Worm (Caenorhabditis elegans) whole organism, L1 larva: ENCODE measurements around the gene C48B4.13.

Experiments
- C16A3.4 ChIP-seq: fragments of 150-350 bp; optimal IDR thresholded peaks from 2 replicates; lab custom pipeline; 2014; ENCODE audit warnings: missing biosample characterization, missing genetic modification characterization
- C34B4.2 ChIP-seq: sonication (generic microtip); optimal IDR thresholded peaks from 2 replicates; lab custom pipeline; 2017; ENCODE audit warnings: mild to moderate bottlenecking, missing genetic modification characterization, missing compliant biosample characterization
- F16B12.6 ChIP-seq: fragments of 150-350 bp; optimal IDR thresholded peaks from 2 replicates; lab custom pipeline; 2014; ENCODE audit warnings: missing biosample characterization, missing genetic modification characterization
- aha-1 ChIP-seq: fragments of 150-350 bp; optimal IDR thresholded peaks from 2 replicates; lab custom pipeline; 2014; ENCODE audit warnings: missing biosample characterization, missing genetic modification characterization
- alr-1 ChIP-seq: fragments of 200-800 bp; sonication (Bioruptor generic); optimal IDR thresholded peaks from 2 replicates; lab custom pipeline; 2018; ENCODE audit warnings: borderline replicate concordance, mild to moderate bottlenecking, missing genetic modification characterization, missing compliant biosample characterization
- aly-2 ChIP-seq: fragments of 150-350 bp; optimal IDR thresholded peaks from 2 replicates; lab custom pipeline; 2014; ENCODE audit warnings: missing biosample characterization, missing genetic modification characterization
- ama-1 ChIP-seq: fragments of 150-350 bp; optimal IDR thresholded peaks from 2 replicates; lab custom pipeline; 2014
- blmp-1 ChIP-seq: fragments of 150-350 bp; optimal IDR thresholded peaks from 2 replicates; lab custom pipeline; 2014; ENCODE audit warnings: missing biosample characterization, missing genetic modification characterization
- ceh-63 ChIP-seq: fragments of 200-800 bp; sonication (Bioruptor generic); optimal IDR thresholded peaks from 2 replicates; lab custom pipeline; 2018; ENCODE audit warnings: mild to moderate bottlenecking, missing genetic modification characterization, missing compliant biosample characterization
- ceh-8 ChIP-seq: fragments of 200-800 bp; sonication (Bioruptor generic); optimal IDR thresholded peaks from 2 replicates; lab custom pipeline; 2018; ENCODE audit warnings: mild to moderate bottlenecking, missing genetic modification characterization, moderate library complexity, missing compliant biosample characterization
- ceh-90 ChIP-seq: sonication (generic microtip); optimal IDR thresholded peaks from 2 replicates; lab custom pipeline; 2016; ENCODE audit warnings: missing genetic modification characterization, missing compliant biosample characterization
- ces-1 ChIP-seq: fragments of 150-350 bp; optimal IDR thresholded peaks from 2 replicates; lab custom pipeline; 2014; ENCODE audit warnings: missing biosample characterization, missing genetic modification reagents, missing genetic modification characterization
- dpl-1 ChIP-seq, 3 experiments: fragments of 150-350 bp in 2 of 3; sonication (generic microtip) in 1 of 3; optimal IDR thresholded peaks; 2 replicates each; lab custom pipeline; 2014 to 2017; ENCODE audit warnings: missing biosample characterization in 3 of 3, missing genetic modification characterization in 3 of 3, missing genetic modification reagents in 3 of 3
- dsc-1 ChIP-seq: sonication (generic microtip); optimal IDR thresholded peaks from 2 replicates; lab custom pipeline; 2016; ENCODE audit warnings: mild to moderate bottlenecking, missing genetic modification characterization, missing compliant biosample characterization
- efl-1 ChIP-seq, 4 experiments: fragments of 150-350 bp; optimal IDR thresholded peaks in 3 of 4; peaks in 1 of 4; 1 replicate in 1 of 4; 2 replicates in 3 of 4; lab custom pipeline; 2014; ENCODE audit warnings: missing biosample characterization in 2 of 4, missing genetic modification characterization in 2 of 4, missing genetic modification reagents in 2 of 4
- elt-3 ChIP-seq, 6 experiments: fragments of 150-350 bp in 1 of 6; sonication (generic microtip); optimal IDR thresholded peaks; 2 replicates each; lab custom pipeline; 2017 to 2018; ENCODE audit warnings: missing biosample characterization in 6 of 6, missing genetic modification characterization in 6 of 6, inconsistent platforms in 1 of 6
- fkh-10 ChIP-seq: sonication (generic microtip); optimal IDR thresholded peaks from 2 replicates; lab custom pipeline; 2017; ENCODE audit warnings: missing biosample characterization, missing genetic modification reagents, missing genetic modification characterization
- fkh-4 ChIP-seq: sonication (generic microtip); optimal IDR thresholded peaks from 2 replicates; lab custom pipeline; 2016; ENCODE audit warnings: missing compliant biosample characterization, missing genetic modification characterization, borderline replicate concordance
- fos-1 ChIP-seq: fragments of 150-350 bp; optimal IDR thresholded peaks from 2 replicates; lab custom pipeline; 2014; ENCODE audit warnings: missing biosample characterization, missing genetic modification characterization
- grh-1 ChIP-seq: fragments of 200-800 bp; sonication (Bioruptor generic); IDR thresholded peaks from 2 replicates; pipeline ENCODE4 v1.3.6; 2022; ENCODE audit warnings: missing genetic modification reagents, missing genetic modification characterization, missing compliant biosample characterization
- hlh-17 ChIP-seq: fragments of 200-800 bp; sonication (Bioruptor generic); optimal IDR thresholded peaks from 2 replicates; lab custom pipeline; 2018; ENCODE audit warnings: missing genetic modification characterization, mild to moderate bottlenecking, missing compliant biosample characterization, moderate library complexity, borderline replicate concordance
- hlh-4 ChIP-seq: sonication (generic microtip); optimal IDR thresholded peaks from 2 replicates; lab custom pipeline; 2016; ENCODE audit warnings: mild to moderate bottlenecking, missing genetic modification characterization, missing compliant biosample characterization
- isw-1 ChIP-seq: fragments of 200-800 bp; sonication (Bioruptor generic); IDR thresholded peaks from 2 replicates; pipeline ENCODE4 v1.3.6; 2022; ENCODE audit warnings: missing genetic modification characterization, missing compliant biosample characterization
- lin-13 ChIP-seq: fragments of 150-350 bp; optimal IDR thresholded peaks from 2 replicates; lab custom pipeline; 2014; ENCODE audit warnings: missing biosample characterization, missing genetic modification reagents, missing genetic modification characterization
- lin-15B ChIP-seq: fragments of 150-350 bp; sonication (generic microtip); optimal IDR thresholded peaks from 3 replicates; lab custom pipeline; 2014; ENCODE audit warnings: missing biosample characterization, missing genetic modification characterization
- lin-39 ChIP-seq: fragments of 150-350 bp; optimal IDR thresholded peaks from 2 replicates; lab custom pipeline; 2014; ENCODE audit warnings: missing biosample characterization, missing genetic modification reagents, missing genetic modification characterization
- lir-3 ChIP-seq: sonication (generic microtip); optimal IDR thresholded peaks from 2 replicates; lab custom pipeline; 2016; ENCODE audit warnings: mild to moderate bottlenecking, missing genetic modification characterization, moderate library complexity, missing compliant biosample characterization; ENCODE audit not compliant: poor library complexity
- lsy-2 ChIP-seq, 2 experiments: fragments of 150-350 bp; optimal IDR thresholded peaks; 2 replicates each; lab custom pipeline; 2014; ENCODE audit warnings: missing biosample characterization in 2 of 2, missing genetic modification characterization in 2 of 2
- mab-9 ChIP-seq: fragments of 200-800 bp; sonication (Bioruptor generic); IDR thresholded peaks from 2 replicates; pipeline ENCODE4 v1.3.6; 2022; ENCODE audit warnings: missing genetic modification reagents, missing genetic modification characterization, missing compliant biosample characterization
- mef-2 ChIP-seq: fragments of 150-350 bp; optimal IDR thresholded peaks from 2 replicates; lab custom pipeline; 2014; ENCODE audit warnings: missing biosample characterization, missing genetic modification characterization
- nhr-20 ChIP-seq: sonication (generic microtip); optimal IDR thresholded peaks from 2 replicates; lab custom pipeline; 2016; ENCODE audit warnings: mild to moderate bottlenecking, missing genetic modification characterization, missing compliant biosample characterization
- nhr-237 ChIP-seq: fragments of 150-350 bp; optimal IDR thresholded peaks from 2 replicates; lab custom pipeline; 2014; ENCODE audit warnings: missing biosample characterization, missing genetic modification characterization
- nhr-28 ChIP-seq: fragments of 150-350 bp; optimal IDR thresholded peaks from 2 replicates; lab custom pipeline; 2014; ENCODE audit warnings: missing biosample characterization, missing genetic modification characterization
- nhr-84 ChIP-seq: sonication (generic microtip); optimal IDR thresholded peaks from 2 replicates; lab custom pipeline; 2017; ENCODE audit warnings: missing biosample characterization, missing genetic modification characterization
- nhr-85 ChIP-seq: sonication (generic microtip); peaks from one replicate; lab custom pipeline; 2016; ENCODE audit warnings: missing genetic modification characterization, inconsistent platforms, missing compliant biosample characterization
- pag-3 ChIP-seq: sonication (generic microtip); optimal IDR thresholded peaks from 2 replicates; lab custom pipeline; 2017; ENCODE audit warnings: missing genetic modification characterization, mild to moderate bottlenecking, missing compliant biosample characterization, antibody characterized with exemption, borderline replicate concordance; ENCODE audit not compliant: insufficient read depth
- pax-3 ChIP-seq: fragments of 200-800 bp; sonication (Bioruptor generic); optimal IDR thresholded peaks from 2 replicates; lab custom pipeline; 2018; ENCODE audit warnings: mild to moderate bottlenecking, missing genetic modification characterization, moderate library complexity, missing compliant biosample characterization
- pqm-1 ChIP-seq: sonication (generic microtip); optimal IDR thresholded peaks from 3 replicates; lab custom pipeline; 2017; ENCODE audit warnings: missing biosample characterization, missing genetic modification characterization
- rnt-1 ChIP-seq: sonication (generic microtip); optimal IDR thresholded peaks from 2 replicates; lab custom pipeline; 2016; ENCODE audit warnings: mild to moderate bottlenecking, missing genetic modification characterization, moderate library complexity, missing compliant biosample characterization
- skn-1 ChIP-seq: fragments of 150-350 bp; optimal IDR thresholded peaks from 2 replicates; lab custom pipeline; 2014; ENCODE audit warnings: missing biosample characterization, missing genetic modification characterization
- sptf-1 ChIP-seq: fragments of 150-350 bp; optimal IDR thresholded peaks from 2 replicates; lab custom pipeline; 2014; ENCODE audit warnings: missing biosample characterization, missing genetic modification characterization
- sup-37 ChIP-seq: fragments of 200-800 bp; sonication (Bioruptor generic); optimal IDR thresholded peaks from 2 replicates; lab custom pipeline; 2018; ENCODE audit warnings: mild to moderate bottlenecking, missing genetic modification characterization, missing compliant biosample characterization
- swsn-7 ChIP-seq: sonication (generic microtip); optimal IDR thresholded peaks from 2 replicates; lab custom pipeline; 2016; ENCODE audit warnings: missing genetic modification characterization, missing compliant biosample characterization
- tbx-2 ChIP-seq: sonication (generic microtip); optimal IDR thresholded peaks from 2 replicates; lab custom pipeline; 2016; ENCODE audit warnings: missing genetic modification characterization, missing compliant biosample characterization
- unc-130 ChIP-seq: fragments of 150-350 bp; optimal IDR thresholded peaks from 2 replicates; lab custom pipeline; 2017; ENCODE audit warnings: missing biosample characterization, missing genetic modification characterization, inconsistent platforms
- unc-30 ChIP-seq: sonication (generic microtip); optimal IDR thresholded peaks from 2 replicates; lab custom pipeline; 2017; ENCODE audit warnings: missing biosample characterization, missing genetic modification characterization
- zip-4 ChIP-seq: fragments of 200-800 bp; sonication (Bioruptor generic); optimal IDR thresholded peaks from 2 replicates; lab custom pipeline; 2018; ENCODE audit warnings: mild to moderate bottlenecking, missing genetic modification characterization, moderate library complexity, missing compliant biosample characterization

The C48B4.13 gene

ce11 chrIII:9617599-9618262, 49.2 kb downstream of the C48B4.13 start (continued):
- TF ChIP-seq fos-1 (no peak), sptf-1 (tag; lab: Kevin White, UChicago) (no peak), dpl-1 (GFP tag; optimal IDR thresholded peaks at IDR 0.05; lab: Kevin White, UChicago) (peak in 1 of 3 experiments; percentile 8), ces-1 (no peak)

- peak; percentile 96 for TF ChIP-seq nhr-20 (tag; lab: Kevin White, UChicago)
- peak; percentile 81 for TF ChIP-seq lin-13
- peak; percentile 33 for TF ChIP-seq aly-2
- TF ChIP-seq fos-1, result peak; percentile 58
- TF ChIP-seq alr-1 (tag; lab: Kevin White, UChicago), result no peak
- TF ChIP-seq grh-1 (GFP tag; lab: Robert Waterston, UW), result peak; percentile 28
- TF ChIP-seq skn-1 (tag; lab: Kevin White, UChicago), result peak; percentile 71
- peak; percentile 59 for TF ChIP-seq sup-37 (GFP tag; lab: Kevin White, UChicago)
- peak; percentile 84 for TF ChIP-seq C16A3.4
- TF ChIP-seq sptf-1 (tag; lab: Kevin White, UChicago), result no peak
- no peak for TF ChIP-seq unc-30 (tag; lab: Kevin White, UChicago)
- TF ChIP-seq ceh-90 (tag; lab: Kevin White, UChicago), result peak; percentile 0
- peak; percentile 82 to 93 for TF ChIP-seq lsy-2 (tag; optimal IDR thresholded peaks at IDR 0.05; lab: Kevin White, UChicago)
- TF ChIP-seq unc-130, result peak; percentile 58
- TF ChIP-seq F16B12.6 (tag; lab: Kevin White, UChicago), result peak; percentile 41
- peak; percentile 39 for TF ChIP-seq nhr-237 (tag; lab: Kevin White, UChicago)
- TF ChIP-seq nhr-28, result no peak
- TF ChIP-seq efl-1 (optimal IDR thresholded peaks at IDR 0.05; lab: Kevin White, UChicago), result peak; percentile 82 to 88
- peak; percentile 60 to 93 for TF ChIP-seq efl-1 (GFP tag; optimal IDR thresholded peaks at IDR 0.05 in 1 of 2; lab: Kevin White, UChicago)
- no peak for TF ChIP-seq ama-1 (lab: Kevin White, UChicago)
- TF ChIP-seq dpl-1 (GFP tag; optimal IDR thresholded peaks at IDR 0.05; lab: Kevin White, UChicago), result peak; percentile 57 to 68 (median 67)
- no peak for TF ChIP-seq nhr-84
- no peak for TF ChIP-seq ces-1
- peak in 4 of 6 experiments; percentile 40 to 75 (median 55) for TF ChIP-seq elt-3 (tag; optimal IDR thresholded peaks at IDR 0.05; lab: Kevin White, UChicago)
- peak; percentile 72 for TF ChIP-seq fkh-4
- TF ChIP-seq pag-3, result peak; percentile 57
- peak; percentile 97 for TF ChIP-seq nhr-85 (tag; lab: Kevin White, UChicago)
- TF ChIP-seq hlh-4 (tag; lab: Kevin White, UChicago), result no peak
- peak; percentile 19 for TF ChIP-seq fkh-10 (GFP tag; lab: Kevin White, UChicago)
- TF ChIP-seq mab-9 (GFP tag; lab: Robert Waterston, UW), result peak; percentile 28
- TF ChIP-seq aha-1 (tag; lab: Kevin White, UChicago), result peak; percentile 41
- TF ChIP-seq rnt-1 (tag; lab: Kevin White, UChicago), result peak; percentile 93
- TF ChIP-seq lir-3 (tag; lab: Kevin White, UChicago), result peak; percentile 90
- TF ChIP-seq zip-4 (GFP tag; lab: Kevin White, UChicago), result peak; percentile 44
- peak; percentile 59 for TF ChIP-seq mef-2 (tag; lab: Kevin White, UChicago)
- TF ChIP-seq tbx-2 (tag; lab: Kevin White, UChicago), result peak; percentile 94
- peak; percentile 2 for TF ChIP-seq lin-39
- TF ChIP-seq ceh-8 (GFP tag; lab: Kevin White, UChicago), result peak; percentile 47
- TF ChIP-seq ceh-63 (GFP tag; lab: Kevin White, UChicago), result no peak
- peak; percentile 81 for TF ChIP-seq blmp-1 (tag; lab: Kevin White, UChicago)
- TF ChIP-seq C34B4.2 (tag; lab: Kevin White, UChicago), result no peak
- no peak for TF ChIP-seq hlh-17 (GFP tag; lab: Kevin White, UChicago)
- peak; percentile 65 for TF ChIP-seq isw-1 (GFP tag; lab: Robert Waterston, UW)
- peak; percentile 27 for TF ChIP-seq pqm-1 (tag; lab: Kevin White, UChicago)
- TF ChIP-seq dsc-1 (tag; lab: Kevin White, UChicago), result peak; percentile 95
- peak; percentile 38 for TF ChIP-seq lin-15B (tag; lab: Kevin White, UChicago)
- peak; percentile 55 for TF ChIP-seq pax-3 (tag; lab: Kevin White, UChicago)
- TF ChIP-seq swsn-7, result peak; percentile 95
These were observed 50.7 kb downstream of the C48B4.13 start, which contains the start of gene hlh-11 for ce11 chrIII:9619079-9619761. TSS of gene hlh-11 (plus strand) at chrIII:9619711.
